Fruit fly (Drosophila melanogaster): ENCODE data around the gene CG46440.

DNA sequence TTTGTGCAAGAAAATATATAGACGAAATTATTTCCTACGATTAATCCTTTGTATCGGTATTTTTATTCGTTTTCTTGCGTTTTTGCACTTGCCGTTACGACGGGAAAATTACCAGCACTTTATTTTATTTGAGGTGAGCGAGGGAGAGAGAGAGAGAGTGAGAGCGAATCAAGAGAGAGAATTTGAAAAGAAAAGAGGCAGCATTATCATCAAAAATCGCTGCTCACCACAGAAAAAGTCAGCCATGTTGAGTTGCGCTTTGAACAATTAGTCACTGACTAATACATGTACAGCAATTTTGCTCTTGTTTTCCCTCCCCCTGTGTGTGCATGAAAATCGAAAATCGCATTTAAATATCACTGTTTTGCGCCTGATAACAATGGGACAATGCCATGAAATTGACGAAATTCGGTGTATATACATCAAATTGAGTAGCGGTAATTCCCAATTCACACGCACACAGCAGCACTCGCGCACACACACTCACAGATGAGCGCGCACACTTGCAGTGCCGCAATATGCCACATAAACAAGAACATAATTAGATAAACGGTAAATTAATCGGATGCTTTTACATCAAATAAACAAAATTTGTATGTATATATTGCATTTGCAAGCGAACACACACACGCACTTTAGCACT, 22.9 kb downstream of the CG46440 start:
- TF ChIP-seq lola (GFP tag; optimal IDR thresholded peaks at IDR 0.05) = no peak
- TF ChIP-seq HLH106 (tag; optimal IDR thresholded peaks at IDR 0.05) = no peak
- peak; percentile 8 for TF ChIP-seq h (GFP tag; optimal IDR thresholded peaks at IDR 0.05)
- TF ChIP-seq Myc (optimal IDR thresholded peaks at IDR 0.05) = no peak
- TF ChIP-seq pan (optimal IDR thresholded peaks at IDR 0.05) = no peak
- TF ChIP-seq Abd-B (GFP tag; optimal IDR thresholded peaks at IDR 0.05) = no peak
- TF ChIP-seq CG32264 (GFP tag; optimal IDR thresholded peaks at IDR 0.05) = no peak
- peak; percentile 27 for TF ChIP-seq Jra (GFP tag; optimal IDR thresholded peaks at IDR 0.05)
- peak in 1 of 2 experiments; percentile 3 for TF ChIP-seq foxo (GFP tag; optimal IDR thresholded peaks at IDR 0.05)

Measured in whole organism, wandering third instar larva.